Fruit fly (Drosophila melanogaster) whole organism, embryonic: ENCODE measurements around the gene CaBP1.

ENCODE experiments used
- Ada2b ChIP-seq: fragments of 200-800 bp; sonication (Bioruptor generic); IDR thresholded peaks from 2 replicates; pipeline ENCODE4 v1.3.6; 2022; ENCODE audit warnings: missing biosample characterization, missing genetic modification characterization
- Asciz ChIP-seq: fragments of 200-800 bp; sonication (Bioruptor generic); optimal IDR thresholded peaks from 2 replicates; lab custom pipeline; 2017; ENCODE audit warnings: missing biosample characterization, mild to moderate bottlenecking, missing genetic modification characterization, missing genetic modification reagents
- CG10267 ChIP-seq: fragments of 200-800 bp; sonication (Bioruptor generic); optimal IDR thresholded peaks from 2 replicates; lab custom pipeline; 2018; ENCODE audit warnings: missing biosample characterization, mild to moderate bottlenecking, missing genetic modification characterization, moderate library complexity
- CG10654 ChIP-seq: fragments of 200-800 bp; sonication (Bioruptor generic); optimal IDR thresholded peaks from 2 replicates; lab custom pipeline; 2016; ENCODE audit warnings: missing biosample characterization, missing genetic modification characterization
- CG11696 ChIP-seq: fragments of 200-800 bp; sonication (Bioruptor generic); IDR thresholded peaks from 2 replicates; pipeline ENCODE4 v1.3.6; 2022; ENCODE audit warnings: missing biosample characterization, missing genetic modification characterization
- CG12155 ChIP-seq: fragments of 200-800 bp; sonication (Bioruptor generic); optimal IDR thresholded peaks from 3 replicates; lab custom pipeline; 2016; ENCODE audit warnings: missing biosample characterization, missing genetic modification characterization
- CG12299 ChIP-seq: fragments of 200-800 bp; sonication (Bioruptor generic); optimal IDR thresholded peaks from 2 replicates; lab custom pipeline; 2018; ENCODE audit warnings: missing biosample characterization, mild to moderate bottlenecking, missing genetic modification characterization
- CG12659 ChIP-seq: fragments of 200-800 bp; sonication (Bioruptor generic); optimal IDR thresholded peaks from 3 replicates; lab custom pipeline; 2017; ENCODE audit warnings: mild to moderate bottlenecking, missing biosample characterization, missing genetic modification reagents, missing genetic modification characterization
- CG13123 ChIP-seq: fragments of 200-800 bp; sonication (Bioruptor generic); optimal IDR thresholded peaks from 2 replicates; lab custom pipeline; 2016; ENCODE audit warnings: missing biosample characterization, missing genetic modification characterization
- CG13424 ChIP-seq: fragments of 200-800 bp; sonication (Bioruptor generic); optimal IDR thresholded peaks from 2 replicates; lab custom pipeline; 2019; ENCODE audit warnings: missing biosample characterization, mild to moderate bottlenecking, missing genetic modification characterization, moderate library complexity
- CG13624 ChIP-seq: fragments of 200-800 bp; sonication (Bioruptor generic); optimal IDR thresholded peaks from 2 replicates; lab custom pipeline; 2016; ENCODE audit warnings: missing biosample characterization, missing genetic modification characterization
- CG14710 ChIP-seq: fragments of 200-800 bp; sonication (Bioruptor generic); optimal IDR thresholded peaks from 3 replicates; lab custom pipeline; 2019; ENCODE audit warnings: missing biosample characterization, mild to moderate bottlenecking, missing genetic modification characterization, moderate library complexity
- CG15011 ChIP-seq: fragments of 200-800 bp; sonication (Bioruptor generic); optimal IDR thresholded peaks from 3 replicates; lab custom pipeline; 2018; ENCODE audit warnings: missing biosample characterization, mild to moderate bottlenecking, missing genetic modification characterization
- CG15514 ChIP-seq: fragments of 200-800 bp; sonication (Bioruptor generic); optimal IDR thresholded peaks from 3 replicates; lab custom pipeline; 2017; ENCODE audit warnings: missing biosample characterization, missing genetic modification characterization, mild to moderate bottlenecking, moderate library complexity, missing genetic modification reagents
- CG1603 ChIP-seq: fragments of 200-800 bp; sonication (Bioruptor generic); optimal IDR thresholded peaks from 2 replicates; lab custom pipeline; 2019; ENCODE audit warnings: missing biosample characterization, mild to moderate bottlenecking, missing genetic modification characterization, moderate library complexity
- CG2202 ChIP-seq: fragments of 200-800 bp; sonication (Bioruptor generic); optimal IDR thresholded peaks from 2 replicates; lab custom pipeline; 2018; ENCODE audit warnings: missing biosample characterization, mild to moderate bottlenecking, missing genetic modification characterization
- CG32772 ChIP-seq: fragments of 200-800 bp; sonication (Bioruptor generic); IDR thresholded peaks from 2 replicates; pipeline ENCODE4 v1.3.6; 2022; ENCODE audit warnings: missing biosample characterization, missing genetic modification characterization
- CG4617 ChIP-seq: fragments of 200-800 bp; sonication (Bioruptor generic); optimal IDR thresholded peaks from 3 replicates; lab custom pipeline; 2016; ENCODE audit warnings: missing biosample characterization, missing genetic modification characterization, borderline replicate concordance
- CG5245 ChIP-seq: fragments of 200-800 bp; sonication (Bioruptor generic); optimal IDR thresholded peaks from 3 replicates; lab custom pipeline; 2016; ENCODE audit warnings: missing biosample characterization, missing genetic modification characterization
- CG7556 ChIP-seq: fragments of 200-800 bp; sonication (Bioruptor generic); optimal IDR thresholded peaks from 2 replicates; lab custom pipeline; 2017; ENCODE audit warnings: missing biosample characterization, mild to moderate bottlenecking, missing genetic modification characterization
- CG8290 ChIP-seq, 3 experiments: fragments of 200-800 bp; sonication (Bioruptor generic); optimal IDR thresholded peaks; 2 replicates each; lab custom pipeline; 2016 to 2019; ENCODE audit warnings: missing biosample characterization in 3 of 3, missing genetic modification characterization in 3 of 3, mild to moderate bottlenecking in 2 of 3, moderate library complexity in 1 of 3
- Dll ChIP-seq: fragments of 200-800 bp; sonication (Bioruptor generic); IDR thresholded peaks from 4 replicates; pipeline ENCODE4 v1.3.6; 2022; ENCODE audit warnings: missing biosample characterization, missing genetic modification characterization; ENCODE audit not compliant: partially characterized antibody
- Dp ChIP-seq: fragments of 200-800 bp; sonication (Bioruptor generic); optimal IDR thresholded peaks from 2 replicates; lab custom pipeline; 2018; ENCODE audit warnings: missing biosample characterization, mild to moderate bottlenecking, missing genetic modification characterization, moderate library complexity
- E2f2 ChIP-seq: fragments of 200-800 bp; sonication (Bioruptor generic); IDR thresholded peaks from 2 replicates; pipeline ENCODE4 v1.3.6; 2022; ENCODE audit warnings: missing biosample characterization, missing genetic modification characterization
- H15 ChIP-seq: fragments of 200-800 bp; sonication (Bioruptor generic); IDR thresholded peaks from 3 replicates; pipeline ENCODE4 v1.3.6; 2022; ENCODE audit warnings: missing biosample characterization, missing genetic modification characterization
- Hr3 ChIP-seq: fragments of 200-800 bp; sonication (Bioruptor generic); optimal IDR thresholded peaks from 3 replicates; lab custom pipeline; 2016; ENCODE audit warnings: missing biosample characterization, missing genetic modification characterization
- MBD-R2 ChIP-seq: fragments of 200-800 bp; sonication (Bioruptor generic); IDR thresholded peaks from 2 replicates; pipeline ENCODE4 v1.3.6; 2022; ENCODE audit warnings: missing biosample characterization, missing genetic modification characterization
- Mad ChIP-seq: fragments of 200-800 bp; sonication (Bioruptor generic); optimal IDR thresholded peaks from 2 replicates; lab custom pipeline; 2016; ENCODE audit warnings: missing biosample characterization, missing genetic modification characterization
- Mes4 ChIP-seq: fragments of 200-800 bp; sonication (Bioruptor generic); optimal IDR thresholded peaks from 2 replicates; lab custom pipeline; 2016; ENCODE audit warnings: missing biosample characterization, missing genetic modification characterization
- Nf-YB ChIP-seq: fragments of 200-800 bp; sonication (Bioruptor generic); optimal IDR thresholded peaks from 3 replicates; lab custom pipeline; 2019; ENCODE audit warnings: missing biosample characterization, mild to moderate bottlenecking, missing genetic modification characterization, moderate library complexity
- Rfx ChIP-seq: fragments of 200-800 bp; sonication (Bioruptor generic); IDR thresholded peaks from 2 replicates; pipeline ENCODE4 v1.3.6; 2022; ENCODE audit warnings: missing biosample characterization, missing genetic modification characterization
- Scr ChIP-seq: fragments of 200-800 bp; sonication (Bioruptor generic); IDR thresholded peaks from 2 replicates; pipeline ENCODE4 v1.3.6; 2022; ENCODE audit warnings: missing biosample characterization, missing genetic modification characterization; ENCODE audit not compliant: partially characterized antibody
- Side ChIP-seq: fragments of 200-800 bp; sonication (Bioruptor generic); optimal IDR thresholded peaks from 2 replicates; lab custom pipeline; 2016; ENCODE audit warnings: missing biosample characterization, missing genetic modification characterization
- Sin3A ChIP-seq: fragments of >200 bp; optimal IDR thresholded peaks from 2 replicates; lab custom pipeline; 2018
- Spps ChIP-seq: fragments of 200-800 bp; sonication (Bioruptor generic); optimal IDR thresholded peaks from 2 replicates; lab custom pipeline; 2018; ENCODE audit warnings: missing biosample characterization, mild to moderate bottlenecking, missing genetic modification characterization
- Sry-δ ChIP-seq: fragments of 200-800 bp; sonication (Bioruptor generic); optimal IDR thresholded peaks from 2 replicates; lab custom pipeline; 2016; ENCODE audit warnings: missing biosample characterization, missing genetic modification characterization
- YL-1 ChIP-seq: fragments of 200-800 bp; sonication (Bioruptor generic); optimal IDR thresholded peaks from 3 replicates; lab custom pipeline; 2017; ENCODE audit warnings: missing biosample characterization, mild to moderate bottlenecking, missing genetic modification characterization
- aop ChIP-seq: fragments of 200-800 bp; sonication (Bioruptor generic); IDR thresholded peaks from 2 replicates; pipeline ENCODE4 v1.3.6; 2022; ENCODE audit warnings: missing biosample characterization, missing genetic modification characterization
- az2 ChIP-seq: fragments of 200-800 bp; sonication (Bioruptor generic); optimal IDR thresholded peaks from 3 replicates; lab custom pipeline; 2016; ENCODE audit warnings: missing biosample characterization, missing genetic modification characterization
- br ChIP-seq: fragments of >200 bp; optimal IDR thresholded peaks from 2 replicates; lab custom pipeline; 2017
- da ChIP-seq: fragments of 200-800 bp; sonication (Bioruptor generic); optimal IDR thresholded peaks from 2 replicates; lab custom pipeline; 2016; ENCODE audit warnings: missing biosample characterization, missing genetic modification characterization
- dpn ChIP-seq, 2 experiments: fragments of 200-800 bp; sonication (Bioruptor generic); optimal IDR thresholded peaks; 3 replicates each; lab custom pipeline; 2016; ENCODE audit warnings: missing biosample characterization in 2 of 2, missing genetic modification characterization in 2 of 2
- ewg ChIP-seq: fragments of 200-800 bp; sonication (Bioruptor generic); optimal IDR thresholded peaks from 3 replicates; lab custom pipeline; 2017; ENCODE audit warnings: mild to moderate bottlenecking, missing biosample characterization, missing genetic modification reagents, missing genetic modification characterization
- ftz-f1 ChIP-seq: fragments of 200-800 bp; sonication (Bioruptor generic); optimal IDR thresholded peaks from 2 replicates; lab custom pipeline; 2016; ENCODE audit warnings: missing biosample characterization, missing genetic modification characterization
- gfzf ChIP-seq: fragments of 200-800 bp; sonication (Bioruptor generic); optimal IDR thresholded peaks from 2 replicates; lab custom pipeline; 2016; ENCODE audit warnings: missing biosample characterization, mild to moderate bottlenecking, missing genetic modification characterization, moderate library complexity
- ken ChIP-seq: fragments of 200-800 bp; sonication (Bioruptor generic); IDR thresholded peaks from 3 replicates; pipeline ENCODE4 v1.3.6; 2022; ENCODE audit warnings: missing biosample characterization, missing genetic modification characterization
- lilli ChIP-seq: fragments of 200-800 bp; sonication (Bioruptor generic); optimal IDR thresholded peaks from 3 replicates; lab custom pipeline; 2016; ENCODE audit warnings: missing biosample characterization, missing genetic modification characterization
- mirr ChIP-seq: fragments of 200-800 bp; sonication (Bioruptor generic); optimal IDR thresholded peaks from 3 replicates; lab custom pipeline; 2018; ENCODE audit warnings: missing biosample characterization, mild to moderate bottlenecking, missing genetic modification characterization
- sens ChIP-seq: fragments of 200-800 bp; sonication (Bioruptor generic); peaks from one replicate; lab custom pipeline; 2016; ENCODE audit warnings: missing biosample characterization, missing genetic modification characterization
- stwl ChIP-seq: fragments of 200-800 bp; sonication (Bioruptor generic); optimal IDR thresholded peaks from 3 replicates; lab custom pipeline; 2018; ENCODE audit warnings: missing biosample characterization, mild to moderate bottlenecking, missing genetic modification characterization, moderate library complexity
- zen ChIP-seq: fragments of 200-800 bp; sonication (Bioruptor generic); optimal IDR thresholded peaks from 3 replicates; lab custom pipeline; 2018; ENCODE audit warnings: missing biosample characterization, mild to moderate bottlenecking, missing genetic modification characterization, moderate library complexity

Gene CaBP1

dm6 chr2L:16310648-16311047, 45.9 kb downstream of the CaBP1 start, which contains the start of the genes cni and fzy:
Gene cni, minus strand, starts transcription at chr2L:16310726.
Gene fzy, plus strand, starts transcription at chr2L:16310956.
- TF ChIP-seq sens (GFP tag; lab: Kevin White, UChicago) (peak; percentile 82), CG11696 (no peak), ftz-f1 (GFP tag; lab: Kevin White, UChicago) (peak; percentile 93), lilli (peak; percentile 48), Nf-YB (GFP tag; lab: Kevin White, UChicago) (peak; percentile 7), YL-1 (GFP tag; lab: Kevin White, UChicago) (peak; percentile 83), Mes4 (no peak), CG4617 (GFP tag; lab: Kevin White, UChicago) (peak; percentile 70), CG32772 (peak; percentile 79), Sry-δ (GFP tag; lab: Kevin White, UChicago) (peak; percentile 53), Scr (peak; percentile 22; the same call in 1 of the 2 replicates), stwl (tag; lab: Kevin White, UChicago) (peak; percentile 69), H15 (GFP tag; lab: Robert Waterston, UW) (no peak), zen (tag; lab: Kevin White, UChicago) (peak; percentile 66), mirr (no peak), Mad (GFP tag; lab: Kevin White, UChicago) (peak; percentile 9), ewg (GFP tag; lab: Kevin White, UChicago) (peak; percentile 7), CG14710 (tag; lab: Kevin White, UChicago) (peak; percentile 85), CG13424 (tag; lab: Kevin White, UChicago) (peak; percentile 8), Hr3 (peak; percentile 27), Dp (GFP tag; lab: Kevin White, UChicago) (peak; percentile 88), br (lab: Kevin White, UChicago) (no peak), CG7556 (no peak), Ada2b (GFP tag; lab: Robert Waterston, UW) (0 out of 2 replicates have a peak, but pooled peaks have one; percentile 16), CG10654 (GFP tag; lab: Kevin White, UChicago) (peak; percentile 6), CG15011 (GFP tag; lab: Kevin White, UChicago) (no peak), CG12659 (peak; percentile 74), CG12299 (tag; lab: Kevin White, UChicago) (no peak), Spps (tag; lab: Kevin White, UChicago) (peak; percentile 6), Sin3A (lab: Kevin White, UChicago) (peak; percentile 86), ken (no peak), gfzf (GFP tag; lab: Kevin White, UChicago) (peak; percentile 80), CG12155 (GFP tag; lab: Kevin White, UChicago) (peak; percentile 37), az2 (GFP tag; lab: Kevin White, UChicago) (peak; percentile 12), Dll (GFP tag; lab: Robert Waterston, UW) (no peak), CG1603 (tag; lab: Kevin White, UChicago) (peak; percentile 77), aop (GFP tag; lab: Robert Waterston, UW) (no peak), E2f2 (peak; percentile 93), Side (no peak), CG15514 (peak; percentile 64), da (GFP tag; lab: Kevin White, UChicago) (no peak), CG8290 (GFP tag; optimal IDR thresholded peaks at IDR 0.05; lab: Kevin White, UChicago) (no peak), CG8290 (tag; optimal IDR thresholded peaks at IDR 0.05; lab: Kevin White, UChicago) (no peak), CG13123 (GFP tag; lab: Kevin White, UChicago) (no peak), CG2202 (tag; lab: Kevin White, UChicago) (no peak), CG5245 (GFP tag; lab: Kevin White, UChicago) (peak; percentile 15), dpn (GFP tag; optimal IDR thresholded peaks at IDR 0.05; lab: Kevin White, UChicago) (peak in 1 of 2 experiments; percentile 48), Asciz (GFP tag; lab: Kevin White, UChicago) (no peak), Rfx (GFP tag; lab: Robert Waterston, UW) (no peak), MBD-R2 (GFP tag; lab: Robert Waterston, UW) (peak; percentile 93), CG13624 (peak; percentile 11), CG10267 (tag; lab: Kevin White, UChicago) (peak; percentile 72)
